Fruit fly (Drosophila melanogaster): Measurements from ENCODE around the gene smash.

smash gene

dm6 chr3R:4649126-4649811, 10.1 kb upstream of the smash start, which contains the start of gene Karybeta3 (continued):
- no peak for TF ChIP-seq CG32006 (GFP tag; optimal IDR thresholded peaks at IDR 0.05)
- peak; percentile 61 for TF ChIP-seq dac (GFP tag; optimal IDR thresholded peaks at IDR 0.05)
- TF ChIP-seq topi (GFP tag; optimal IDR thresholded peaks at IDR 0.05) = peak; percentile 79
- TF ChIP-seq Smox (GFP tag; optimal IDR thresholded peaks at IDR 0.05) = no peak
- TF ChIP-seq Hr39 (GFP tag; optimal IDR thresholded peaks at IDR 0.05) = peak; percentile 76
- TF ChIP-seq CG1621 (tag; optimal IDR thresholded peaks at IDR 0.05) = peak; percentile 81
- TF ChIP-seq CG3032 (tag; optimal IDR thresholded peaks at IDR 0.05) = peak; percentile 55
- peak; percentile 74 for TF ChIP-seq CG8632 (GFP tag; optimal IDR thresholded peaks at IDR 0.05)
- peak; percentile 75 for TF ChIP-seq CG34406 (GFP tag; optimal IDR thresholded peaks at IDR 0.05)
- peak; percentile 82 for TF ChIP-seq CG31627 (GFP tag; optimal IDR thresholded peaks at IDR 0.05)
- TF ChIP-seq Eip93F (GFP tag; optimal IDR thresholded peaks at IDR 0.05) = no peak
- peak; percentile 66 for TF ChIP-seq Ets21C (GFP tag; optimal IDR thresholded peaks at IDR 0.05)
- peak; percentile 91 for TF ChIP-seq Eip78C (GFP tag)
- TF ChIP-seq salr (GFP tag; optimal IDR thresholded peaks at IDR 0.05) = peak in 1 of 2 experiments; percentile 60
- peak; percentile 64 for TF ChIP-seq CG6808 (GFP tag; optimal IDR thresholded peaks at IDR 0.05)
- no peak for TF ChIP-seq CG4318 (GFP tag; optimal IDR thresholded peaks at IDR 0.05)
- peak; percentile 51 for TF ChIP-seq CG11902 (GFP tag; optimal IDR thresholded peaks at IDR 0.05)
- no peak for TF ChIP-seq fkh (GFP tag; optimal IDR thresholded peaks at IDR 0.05)
- TF ChIP-seq pdm3 (GFP tag; optimal IDR thresholded peaks at IDR 0.05) = peak; percentile 85
- peak; percentile 78 for TF ChIP-seq Met (GFP tag; optimal IDR thresholded peaks at IDR 0.05)
- peak; percentile 75 for TF ChIP-seq Sox102F (GFP tag; optimal IDR thresholded peaks at IDR 0.05)
- TF ChIP-seq Eip75B (GFP tag; optimal IDR thresholded peaks at IDR 0.05) = peak; percentile 76
- TF ChIP-seq CG11762 (GFP tag; optimal IDR thresholded peaks at IDR 0.05; ENCODE audit: insufficient read depth) = peak; percentile 67
- TF ChIP-seq OdsH (GFP tag; optimal IDR thresholded peaks at IDR 0.05) = peak; percentile 77
- TF ChIP-seq Hr4 (GFP tag; optimal IDR thresholded peaks at IDR 0.05) = peak; percentile 81
- peak; percentile 47 for TF ChIP-seq Sox15 (GFP tag; optimal IDR thresholded peaks at IDR 0.05)
- TF ChIP-seq ss (GFP tag; optimal IDR thresholded peaks at IDR 0.05) = peak in 1 of 2 experiments; percentile 73

- TF ChIP-seq CG10631 (GFP tag; optimal IDR thresholded peaks at IDR 0.05) = no peak
- TF ChIP-seq topi (GFP tag; optimal IDR thresholded peaks at IDR 0.05) = no peak
- TF ChIP-seq Hr38 (GFP tag; optimal IDR thresholded peaks at IDR 0.05) = no peak
- TF ChIP-seq spab (GFP tag; optimal IDR thresholded peaks at IDR 0.05) = no peak
- TF ChIP-seq CG15336 (GFP tag; IDR thresholded peaks at IDR 0.05) = peak; percentile 10; the same call in 1 of the 2 replicates
- no peak for TF ChIP-seq dac (GFP tag; optimal IDR thresholded peaks at IDR 0.05)
- peak; percentile 73 for TF ChIP-seq vri (GFP tag; optimal IDR thresholded peaks at IDR 0.05)
- no peak for TF ChIP-seq Hr4 (GFP tag; optimal IDR thresholded peaks at IDR 0.05)
- TF ChIP-seq lz (GFP tag; optimal IDR thresholded peaks at IDR 0.05) = no peak
- no peak for TF ChIP-seq CG8319 (GFP tag; optimal IDR thresholded peaks at IDR 0.05)
- TF ChIP-seq CG10669 (GFP tag; optimal IDR thresholded peaks at IDR 0.05) = no peak
- no peak for TF ChIP-seq fd59A (GFP tag; optimal IDR thresholded peaks at IDR 0.05)
- no peak for TF ChIP-seq Lpt (GFP tag; optimal IDR thresholded peaks at IDR 0.05)
- TF ChIP-seq CG1621 (tag; optimal IDR thresholded peaks at IDR 0.05) = peak; percentile 20
- no peak for TF ChIP-seq Eip93F (GFP tag; optimal IDR thresholded peaks at IDR 0.05)
- no peak for TF ChIP-seq CG3032 (tag; optimal IDR thresholded peaks at IDR 0.05)
These were observed 9.4 kb upstream of the smash start for dm6 chr3R:4649880-4650493.
